Worm (Caenorhabditis elegans) whole organism, early embryonic: ENCODE data around the gene cyb-1.
A peak's percentile ranks its signal among the peaks of the same experiment; 100 is the strongest.

Source experiments
- B0310.2 ChIP-seq: sonication (generic microtip); optimal IDR thresholded peaks from 2 replicates; lab custom pipeline; 2016; ENCODE audit warnings: mild to moderate bottlenecking, missing genetic modification characterization, missing compliant biosample characterization
- F13C5.2 ChIP-seq: sonication (generic microtip); optimal IDR thresholded peaks from 2 replicates; lab custom pipeline; 2017; ENCODE audit warnings: mild to moderate bottlenecking, missing genetic modification characterization, inconsistent platforms, missing compliant biosample characterization
- aly-1 ChIP-seq: sonication (generic microtip); optimal IDR thresholded peaks from 2 replicates; lab custom pipeline; 2016; ENCODE audit warnings: missing genetic modification characterization, missing compliant biosample characterization
- ama-1 ChIP-seq: fragments of 150-350 bp; optimal IDR thresholded peaks from 2 replicates; lab custom pipeline; 2014
- ceh-13 ChIP-seq: fragments of 200-800 bp; sonication (Bioruptor generic); optimal IDR thresholded peaks from 2 replicates; lab custom pipeline; 2018; ENCODE audit warnings: mild to moderate bottlenecking, missing genetic modification characterization, missing compliant biosample characterization
- ceh-36 ChIP-seq: sonication (generic microtip); optimal IDR thresholded peaks from 2 replicates; lab custom pipeline; 2016; ENCODE audit warnings: missing genetic modification characterization, inconsistent platforms, missing compliant biosample characterization
- ets-7 ChIP-seq: sonication (generic microtip); optimal IDR thresholded peaks from 2 replicates; lab custom pipeline; 2016; ENCODE audit warnings: missing genotype, missing genetic modification characterization, missing compliant biosample characterization
- flt-1 ChIP-seq: fragments of 200-800 bp; sonication (Bioruptor generic); IDR thresholded peaks from 2 replicates; pipeline ENCODE4 v1.3.6; 2022; ENCODE audit warnings: missing genetic modification characterization, missing compliant biosample characterization
- hmbx-1 ChIP-seq: sonication (generic microtip); optimal IDR thresholded peaks from 2 replicates; lab custom pipeline; 2016; ENCODE audit warnings: mild to moderate bottlenecking, missing genetic modification characterization, missing compliant biosample characterization
- hmg-4 ChIP-seq: fragments of 200-800 bp; sonication (Bioruptor generic); optimal IDR thresholded peaks from 2 replicates; lab custom pipeline; 2018; ENCODE audit warnings: mild to moderate bottlenecking, missing genetic modification characterization, missing compliant biosample characterization
- hnd-1 ChIP-seq: sonication (generic microtip); optimal IDR thresholded peaks from 2 replicates; lab custom pipeline; 2016; ENCODE audit warnings: missing genetic modification characterization, missing compliant biosample characterization
- pes-1 ChIP-seq: fragments of 200-800 bp; sonication (Bioruptor generic); IDR thresholded peaks from 2 replicates; pipeline ENCODE4 v1.3.6; 2022; ENCODE audit warnings: missing genetic modification reagents, missing genetic modification characterization, missing compliant biosample characterization
- scrt-1 ChIP-seq: fragments of 200-800 bp; sonication (Bioruptor generic); IDR thresholded peaks from 2 replicates; pipeline ENCODE4 v1.3.6; 2022; ENCODE audit warnings: missing genetic modification characterization, missing compliant biosample characterization
- sea-1 ChIP-seq: fragments of 200-800 bp; sonication (Bioruptor generic); conservative IDR thresholded peaks from 2 replicates; pipeline ENCODE4 v1.3.6; 2022; ENCODE audit warnings: missing genetic modification characterization, missing compliant biosample characterization
- tbx-11 ChIP-seq: fragments of 200-800 bp; sonication (Bioruptor generic); IDR thresholded peaks from 2 replicates; pipeline ENCODE4 v1.3.6; 2022; ENCODE audit warnings: missing genetic modification characterization, missing compliant biosample characterization
- tbx-37 ChIP-seq: fragments of 200-800 bp; sonication (Bioruptor generic); conservative IDR thresholded peaks from 2 replicates; pipeline ENCODE4 v1.3.6; 2022; ENCODE audit warnings: missing genetic modification reagents, missing genetic modification characterization, missing compliant biosample characterization
- tra-4 ChIP-seq: sonication (generic microtip); optimal IDR thresholded peaks from 2 replicates; lab custom pipeline; 2017; ENCODE audit warnings: missing genetic modification characterization, missing compliant biosample characterization

The cyb-1 gene

ce11 chrIV:10716348-10716747 lies 18.7 kb upstream of the cyb-1 start, which contains the start of gene ncx-3:
Gene ncx-3 (plus strand): TSS chrIV:10716648.
- TF ChIP-seq ceh-36 (tag; lab: Kevin White, UChicago) = no peak
- TF ChIP-seq pes-1 (GFP tag; lab: Robert Waterston, UW) = no peak
- TF ChIP-seq ceh-13 (GFP tag; lab: Kevin White, UChicago) = no peak
- TF ChIP-seq ama-1 = no peak
- no peak for TF ChIP-seq ets-7 (tag; lab: Kevin White, UChicago)
- no peak for TF ChIP-seq tra-4 (tag; lab: Kevin White, UChicago)
- TF ChIP-seq tbx-11 (GFP tag; lab: Robert Waterston, UW) = no peak
- TF ChIP-seq flt-1 (GFP tag; lab: Robert Waterston, UW) = no peak
- no peak for TF ChIP-seq F13C5.2 (tag; lab: Kevin White, UChicago)
- TF ChIP-seq hmg-4 (GFP tag; lab: Kevin White, UChicago) = no peak
- no peak for TF ChIP-seq scrt-1 (GFP tag; lab: Robert Waterston, UW)
- TF ChIP-seq hmbx-1 (tag; lab: Kevin White, UChicago) = no peak
- no peak for TF ChIP-seq aly-1 (tag; lab: Kevin White, UChicago)
- no peak for TF ChIP-seq hnd-1 (tag; lab: Kevin White, UChicago)
- TF ChIP-seq sea-1 (GFP tag; lab: Robert Waterston, UW) = no peak

ce11 chrIV:10718075-10718474 lies 16.9 kb upstream of the cyb-1 start:
- TF ChIP-seq ama-1 = no peak
- TF ChIP-seq ceh-36 (tag; lab: Kevin White, UChicago) = no peak
- TF ChIP-seq B0310.2 (tag; lab: Kevin White, UChicago) = no peak
- TF ChIP-seq ets-7 (tag; lab: Kevin White, UChicago) = no peak
- no peak for TF ChIP-seq sea-1 (GFP tag; lab: Robert Waterston, UW)
- TF ChIP-seq aly-1 (tag; lab: Kevin White, UChicago) = no peak
- TF ChIP-seq tra-4 (tag; lab: Kevin White, UChicago) = no peak
- no peak for TF ChIP-seq F13C5.2 (tag; lab: Kevin White, UChicago)
- no peak for TF ChIP-seq tbx-11 (GFP tag; lab: Robert Waterston, UW)
- no peak for TF ChIP-seq pes-1 (GFP tag; lab: Robert Waterston, UW)
- no peak for TF ChIP-seq hmg-4 (GFP tag; lab: Kevin White, UChicago)
- no peak for TF ChIP-seq hmbx-1 (tag; lab: Kevin White, UChicago)
- no peak for TF ChIP-seq scrt-1 (GFP tag; lab: Robert Waterston, UW)
- no peak for TF ChIP-seq ceh-13 (GFP tag; lab: Kevin White, UChicago)
- TF ChIP-seq hnd-1 (tag; lab: Kevin White, UChicago) = no peak
- TF ChIP-seq tbx-37 (GFP tag; lab: Robert Waterston, UW) = no peak
- TF ChIP-seq flt-1 (GFP tag; lab: Robert Waterston, UW) = no peak

- TF ChIP-seq hmbx-1 (tag; lab: Kevin White, UChicago) (no peak), ets-7 (tag; lab: Kevin White, UChicago) (no peak), scrt-1 (GFP tag; lab: Robert Waterston, UW) (no peak), hnd-1 (tag; lab: Kevin White, UChicago) (no peak), tbx-11 (GFP tag; lab: Robert Waterston, UW) (no peak), sea-1 (GFP tag; lab: Robert Waterston, UW) (no peak), B0310.2 (tag; lab: Kevin White, UChicago) (no peak), ama-1 (no peak), hmg-4 (GFP tag; lab: Kevin White, UChicago) (no peak), tbx-37 (GFP tag; lab: Robert Waterston, UW) (no peak), aly-1 (tag; lab: Kevin White, UChicago) (no peak), pes-1 (GFP tag; lab: Robert Waterston, UW) (no peak), ceh-13 (GFP tag; lab: Kevin White, UChicago) (no peak), tra-4 (tag; lab: Kevin White, UChicago) (no peak)
Observed at ce11 chrIV:10718865-10719264, 16.2 kb upstream of the cyb-1 start.

- TF ChIP-seq tbx-37 (GFP tag; lab: Robert Waterston, UW) = no peak
- TF ChIP-seq tbx-11 (GFP tag; lab: Robert Waterston, UW) = no peak
- TF ChIP-seq ets-7 (tag; lab: Kevin White, UChicago) = no peak
- no peak for TF ChIP-seq hnd-1 (tag; lab: Kevin White, UChicago)
- no peak for TF ChIP-seq sea-1 (GFP tag; lab: Robert Waterston, UW)
- TF ChIP-seq ceh-13 (GFP tag; lab: Kevin White, UChicago) = no peak
- no peak for TF ChIP-seq ama-1
- no peak for TF ChIP-seq B0310.2 (tag; lab: Kevin White, UChicago)
- TF ChIP-seq pes-1 (GFP tag; lab: Robert Waterston, UW) = no peak
Observed at ce11 chrIV:10727734-10728133, 7.3 kb upstream of the cyb-1 start, which contains the start of gene ZC168.2. Gene ZC168.2 (plus strand): TSS chrIV:10728034.

- TF ChIP-seq tra-4 (tag; lab: Kevin White, UChicago) (no peak), ama-1 (peak; percentile 41)
Observed at ce11 chrIV:10737011-10737553, 2.1 kb downstream of the cyb-1 start, which contains the start of gene grl-21. Gene grl-21 (plus strand): TSS chrIV:10737474.

- TF ChIP-seq B0310.2 (tag; lab: Kevin White, UChicago) = no peak
- no peak for TF ChIP-seq ceh-13 (GFP tag; lab: Kevin White, UChicago)
- TF ChIP-seq hnd-1 (tag; lab: Kevin White, UChicago) = no peak
- no peak for TF ChIP-seq tbx-11 (GFP tag; lab: Robert Waterston, UW)
- no peak for TF ChIP-seq ama-1
- TF ChIP-seq sea-1 (GFP tag; lab: Robert Waterston, UW) = no peak
- TF ChIP-seq hmg-4 (GFP tag; lab: Kevin White, UChicago) = no peak
- no peak for TF ChIP-seq aly-1 (tag; lab: Kevin White, UChicago)
- no peak for TF ChIP-seq flt-1 (GFP tag; lab: Robert Waterston, UW)
- TF ChIP-seq pes-1 (GFP tag; lab: Robert Waterston, UW) = no peak
- TF ChIP-seq ets-7 (tag; lab: Kevin White, UChicago) = no peak
- TF ChIP-seq F13C5.2 (tag; lab: Kevin White, UChicago) = no peak
- TF ChIP-seq tra-4 (tag; lab: Kevin White, UChicago) = no peak
- no peak for TF ChIP-seq hmbx-1 (tag; lab: Kevin White, UChicago)
- TF ChIP-seq ceh-36 (tag; lab: Kevin White, UChicago) = no peak
Observed at ce11 chrIV:10738328-10738727, 3.3 kb downstream of the cyb-1 start, which contains the start of gene ssp-34. Gene ssp-34 (minus strand): TSS chrIV:10738602.
